Worm (Caenorhabditis elegans): ENCODE results near the gene srlf-1.

srlf-1 gene

DNA sequence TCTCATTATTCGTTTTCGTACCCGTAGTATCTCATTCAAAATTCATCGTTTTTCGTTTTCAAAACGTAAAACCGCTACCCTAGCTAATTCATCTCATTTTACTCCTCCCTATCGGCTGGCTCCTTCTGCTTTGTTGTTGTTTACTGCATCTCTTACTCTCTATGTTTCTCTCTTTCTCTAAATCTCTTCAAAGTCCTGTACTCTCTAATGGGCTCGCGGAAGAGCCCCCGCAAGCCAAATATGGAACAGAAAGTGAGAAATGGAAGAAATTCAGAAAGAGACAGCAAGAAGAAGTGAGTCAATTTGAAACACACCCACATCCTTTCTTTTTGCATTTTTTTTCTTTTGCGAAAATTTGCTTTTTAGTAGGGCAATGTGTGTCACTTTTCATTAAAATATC, 48.3 kb downstream of the srlf-1 start:
- no peak for TF ChIP-seq C38D4.7 (GFP tag; optimal IDR thresholded peaks at IDR 0.05)
- no peak for TF ChIP-seq eyg-1 (tag; optimal IDR thresholded peaks at IDR 0.05)
- peak; percentile 12 for TF ChIP-seq nfya-1 (tag; optimal IDR thresholded peaks at IDR 0.05)

DNA sequence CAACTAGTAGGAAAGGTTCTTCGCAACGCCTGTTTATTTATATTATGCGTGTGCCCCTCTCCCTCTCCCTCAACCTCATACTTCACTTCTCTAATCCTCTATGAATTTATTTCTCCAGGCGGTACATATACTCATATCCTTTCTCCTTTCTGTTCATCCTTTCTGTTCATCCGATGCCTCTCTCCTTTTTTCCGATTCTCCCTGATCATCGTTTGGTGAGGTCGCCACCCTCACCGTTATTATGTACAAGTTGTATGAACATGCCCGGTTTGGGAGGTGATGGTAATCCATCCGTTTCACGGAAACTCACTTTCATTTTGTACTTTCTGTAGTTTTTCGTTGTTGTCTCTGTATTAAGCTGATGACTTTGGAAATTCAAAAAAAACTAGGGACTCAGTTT, 49.3 kb downstream of the srlf-1 start:
- TF ChIP-seq C38D4.7 (GFP tag; optimal IDR thresholded peaks at IDR 0.05) (no peak), ceh-24 (tag; optimal IDR thresholded peaks at IDR 0.05) (no peak), nfya-1 (tag; optimal IDR thresholded peaks at IDR 0.05) (peak; percentile 45), Y22D7AL.16 (tag; optimal IDR thresholded peaks at IDR 0.05) (no peak), elt-2 (tag; optimal IDR thresholded peaks at IDR 0.05) (no peak), ztf-16 (tag; optimal IDR thresholded peaks at IDR 0.05) (no peak), ceh-31 (tag; optimal IDR thresholded peaks at IDR 0.05) (peak; percentile 16), unc-42 (tag; optimal IDR thresholded peaks at IDR 0.05) (no peak), hlh-13 (GFP tag; optimal IDR thresholded peaks at IDR 0.05) (no peak), ceh-45 (GFP tag; IDR thresholded peaks at IDR 0.05) (no peak), mec-3 (tag; optimal IDR thresholded peaks at IDR 0.05; ENCODE audit: borderline replicate concordance) (no peak), unc-55 (GFP tag; optimal IDR thresholded peaks at IDR 0.05) (peak; percentile 42), K09A11.1 (tag; optimal IDR thresholded peaks at IDR 0.05; ENCODE audit: insufficient read depth) (no peak), hlh-15 (tag; optimal IDR thresholded peaks at IDR 0.05) (no peak)
